Worm (Caenorhabditis elegans): ENCODE results near the gene srbc-39.

- TF ChIP-seq him-1 (tag; optimal IDR thresholded peaks at IDR 0.05) (no peak), dao-5 (tag; optimal IDR thresholded peaks at IDR 0.05) (no peak), W03F9.2 (tag; optimal IDR thresholded peaks at IDR 0.05) (no peak)
These were observed 17.9 kb downstream of the srbc-39 start for ce11 chrV:726573-727483.

All from whole organism, L4/young adult.